Worm (Caenorhabditis elegans): ENCODE measurements around the gene F23H12.3.

Gene F23H12.3

DNA sequence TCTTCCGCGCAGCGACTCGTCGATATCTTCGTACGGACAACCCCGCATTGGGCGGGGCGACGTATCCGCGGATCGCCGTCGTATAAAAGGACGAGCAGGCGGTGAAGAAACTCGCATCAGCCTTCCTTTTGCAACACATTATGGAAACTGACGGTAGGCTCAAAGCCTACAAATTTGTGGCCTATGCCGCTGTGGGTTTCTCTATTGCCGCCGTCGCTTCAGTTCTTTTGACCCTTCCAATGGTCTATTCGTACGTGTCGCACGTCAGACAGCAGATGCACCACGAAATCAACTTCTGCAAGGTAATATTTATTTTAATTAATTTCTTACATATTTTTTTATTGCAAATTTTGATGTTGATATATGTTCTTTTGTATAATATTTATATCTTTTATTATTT is 7.9 kb downstream of the F23H12.3 start:
- no peak for TF ChIP-seq hsf-1 (GFP tag; IDR thresholded peaks at IDR 0.05)
- 0 out of 2 replicates have a peak, but pooled peaks have one; percentile 17 for TF ChIP-seq attf-6 (GFP tag; IDR thresholded peaks at IDR 0.05)

DNA sequence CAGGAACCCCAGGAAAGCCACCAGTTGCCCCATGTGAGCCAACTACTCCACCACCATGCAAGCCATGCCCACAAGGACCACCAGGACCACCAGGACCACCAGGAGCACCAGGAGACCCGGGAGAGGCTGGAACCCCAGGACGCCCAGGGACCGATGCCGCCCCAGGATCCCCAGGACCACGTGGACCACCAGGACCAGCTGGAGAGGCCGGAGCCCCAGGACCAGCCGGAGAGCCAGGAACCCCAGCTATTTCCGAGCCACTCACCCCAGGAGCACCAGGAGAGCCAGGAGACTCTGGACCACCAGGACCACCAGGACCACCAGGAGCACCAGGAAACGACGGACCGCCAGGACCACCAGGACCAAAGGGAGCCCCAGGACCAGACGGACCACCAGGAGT is 8.6 kb downstream of the F23H12.3 start:
- no peak for TF ChIP-seq ama-1 (optimal IDR thresholded peaks at IDR 0.05)
- no peak for TF ChIP-seq ama-1 (GFP tag; optimal IDR thresholded peaks at IDR 0.05)
- no peak for TF ChIP-seq ztf-6 (GFP tag; IDR thresholded peaks at IDR 0.05)
- TF ChIP-seq snpc-4 (GFP tag; optimal IDR thresholded peaks at IDR 0.05), result no peak
- TF ChIP-seq snpc-4 (tag; optimal IDR thresholded peaks at IDR 0.05), result no peak
- peak; percentile 97 for TF ChIP-seq zfh-2 (GFP tag; conservative IDR thresholded peaks at IDR 0.05)
- TF ChIP-seq ztf-28 (GFP tag; IDR thresholded peaks at IDR 0.05), result 0 out of 2 replicates have a peak, but pooled peaks have one; percentile 47
- peak; percentile 52; the same call in 1 of the 2 replicates for TF ChIP-seq mcd-1 (GFP tag; IDR thresholded peaks at IDR 0.05)
- no peak for TF ChIP-seq K12H6.12 (tag; optimal IDR thresholded peaks at IDR 0.05)
- TF ChIP-seq die-1 (tag; optimal IDR thresholded peaks at IDR 0.05), result no peak
- TF ChIP-seq madf-8 (GFP tag; conservative IDR thresholded peaks at IDR 0.05), result no peak
- TF ChIP-seq cebp-1 (GFP tag; IDR thresholded peaks at IDR 0.05), result no peak
- no peak for TF ChIP-seq cebp-1 (tag; optimal IDR thresholded peaks at IDR 0.05)
- TF ChIP-seq sdz-38 (tag; optimal IDR thresholded peaks at IDR 0.05), result no peak
- peak; percentile 99 for TF ChIP-seq egrh-3 (GFP tag; IDR thresholded peaks at IDR 0.05)
- TF ChIP-seq F22D6.2 (tag; optimal IDR thresholded peaks at IDR 0.05), result no peak

DNA sequence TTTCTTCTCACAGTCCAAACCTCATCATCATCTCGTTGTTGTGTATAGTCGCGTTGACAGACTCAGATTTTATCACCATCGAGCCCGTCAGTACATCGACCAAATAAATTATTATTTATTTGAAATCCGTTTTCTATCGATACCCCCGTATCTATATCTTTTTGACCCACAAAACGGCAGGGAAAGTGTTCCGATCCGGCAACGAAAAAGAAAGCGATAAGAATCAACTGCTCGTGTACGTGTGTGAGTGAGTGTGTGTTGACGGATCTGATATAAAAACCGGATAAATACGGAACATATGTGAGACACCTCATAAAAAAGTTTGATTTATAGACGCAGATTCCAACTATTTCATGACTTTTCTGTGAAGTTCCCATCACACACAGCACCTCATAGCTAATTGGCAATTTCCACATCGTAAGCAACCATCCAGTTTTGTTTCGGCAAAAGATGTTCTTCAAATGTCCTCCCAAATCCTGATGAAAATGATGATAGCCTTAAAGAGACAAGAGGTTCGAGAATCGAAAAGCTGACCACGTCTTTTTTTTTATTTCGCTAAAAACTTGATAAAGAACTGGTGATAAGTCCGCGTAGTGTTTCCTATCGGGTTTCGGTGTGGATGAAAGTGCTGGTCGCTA is 9.4 kb downstream of the F23H12.3 start:
- TF ChIP-seq aptf-3 (GFP tag; IDR thresholded peaks at IDR 0.05) (no peak), tbx-9 (tag; optimal IDR thresholded peaks at IDR 0.05; ENCODE audit: borderline replicate concordance) (no peak), fkh-3 (tag; optimal IDR thresholded peaks at IDR 0.05) (no peak), ztf-18 (tag; optimal IDR thresholded peaks at IDR 0.05) (no peak), Y67H2A.10 (GFP tag; conservative IDR thresholded peaks at IDR 0.05) (no peak), mel-28 (tag; optimal IDR thresholded peaks at IDR 0.05; ENCODE audit: borderline replicate concordance) (no peak), ztf-22 (GFP tag; optimal IDR thresholded peaks at IDR 0.05) (no peak), lin-26 (GFP tag; IDR thresholded peaks at IDR 0.05) (no peak), Y56A3A.18 (GFP tag; IDR thresholded peaks at IDR 0.05) (no peak)

DNA sequence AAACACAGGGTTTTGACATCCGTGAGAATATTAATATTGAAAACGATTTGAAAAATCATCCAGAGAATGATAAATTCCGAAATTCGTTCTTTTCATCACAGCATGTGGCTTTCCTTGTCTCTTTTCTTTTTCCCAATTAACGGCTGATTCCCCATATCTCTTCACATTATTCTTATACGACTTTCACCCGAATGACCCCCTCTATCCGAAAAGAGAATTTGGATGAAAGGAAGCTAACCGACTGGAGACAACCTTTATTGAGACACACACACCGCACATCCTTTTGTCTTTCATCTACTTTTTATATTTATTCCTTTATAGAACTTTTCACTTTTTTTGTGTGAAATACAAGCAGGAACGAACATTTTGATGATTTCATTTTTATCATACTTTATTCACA is 12.7 kb downstream of the F23H12.3 start:
- no peak for TF ChIP-seq ZK185.1 (tag; optimal IDR thresholded peaks at IDR 0.05; ENCODE audit: poor library complexity, severe bottlenecking)
- TF ChIP-seq Y53F4B.3 (GFP tag; IDR thresholded peaks at IDR 0.05), result no peak
- TF ChIP-seq ama-1 (optimal IDR thresholded peaks at IDR 0.05), result no peak
- TF ChIP-seq ama-1 (GFP tag; optimal IDR thresholded peaks at IDR 0.05), result no peak
- TF ChIP-seq ceh-91 (GFP tag; IDR thresholded peaks at IDR 0.05), result no peak
- TF ChIP-seq pha-4 (tag; optimal IDR thresholded peaks at IDR 0.05), result no peak
- no peak for TF ChIP-seq somi-1 (GFP tag; optimal IDR thresholded peaks at IDR 0.05)
- no peak for TF ChIP-seq F57C9.4 (tag; optimal IDR thresholded peaks at IDR 0.05)
- no peak for TF ChIP-seq F39B2.1 (GFP tag; IDR thresholded peaks at IDR 0.05)
- no peak for TF ChIP-seq fkh-3 (tag; optimal IDR thresholded peaks at IDR 0.05)
- no peak for TF ChIP-seq xnd-1 (tag; optimal IDR thresholded peaks at IDR 0.05)
- TF ChIP-seq D2030.7 (GFP tag; IDR thresholded peaks at IDR 0.05), result no peak
- no peak for TF ChIP-seq hmg-1.2 (GFP tag; IDR thresholded peaks at IDR 0.05)
- TF ChIP-seq ztf-25 (GFP tag; IDR thresholded peaks at IDR 0.05), result no peak
- no peak for TF ChIP-seq ceh-79 (tag; optimal IDR thresholded peaks at IDR 0.05)
